Fruit fly (Drosophila melanogaster) whole organism, prepupa: ENCODE measurements around the gene CG14253.

Experiments used
- CG11762 ChIP-seq: fragments of 200-800 bp; sonication (Bioruptor generic); optimal IDR thresholded peaks from 3 replicates; lab custom pipeline; 2016; ENCODE audit warnings: missing biosample characterization, missing genetic modification characterization; ENCODE audit not compliant: insufficient read depth
- CG11902 ChIP-seq: fragments of 200-800 bp; sonication (Bioruptor generic); optimal IDR thresholded peaks from 3 replicates; lab custom pipeline; 2016; ENCODE audit warnings: missing biosample characterization, missing genetic modification characterization
- CG15336 ChIP-seq: fragments of 200-800 bp; sonication (Bioruptor generic); IDR thresholded peaks from 2 replicates; pipeline ENCODE4 v1.3.6; 2022; ENCODE audit warnings: missing biosample characterization, missing genetic modification characterization
- CG1621 ChIP-seq: fragments of 200-800 bp; sonication (Bioruptor generic); optimal IDR thresholded peaks from 3 replicates; lab custom pipeline; 2018; ENCODE audit warnings: missing biosample characterization, mild to moderate bottlenecking, missing genetic modification characterization
- CG3032 ChIP-seq: fragments of 200-800 bp; optimal IDR thresholded peaks from 2 replicates; lab custom pipeline; 2019; ENCODE audit warnings: missing biosample characterization, mild to moderate bottlenecking, missing genetic modification characterization, moderate library complexity
- CG31627 ChIP-seq: fragments of 200-800 bp; sonication (Bioruptor generic); optimal IDR thresholded peaks from 3 replicates; lab custom pipeline; 2016; ENCODE audit warnings: missing biosample characterization, missing genetic modification characterization
- CG34406 ChIP-seq: fragments of 200-800 bp; sonication (Bioruptor generic); optimal IDR thresholded peaks from 3 replicates; lab custom pipeline; 2016; ENCODE audit warnings: missing biosample characterization, missing genetic modification characterization
- CG3919 ChIP-seq: fragments of 200-800 bp; sonication (Bioruptor generic); optimal IDR thresholded peaks from 3 replicates; lab custom pipeline; 2016; ENCODE audit warnings: missing biosample characterization, missing genetic modification characterization
- CG4318 ChIP-seq: fragments of 200-800 bp; sonication (Bioruptor generic); optimal IDR thresholded peaks from 3 replicates; lab custom pipeline; 2017; ENCODE audit warnings: missing biosample characterization, mild to moderate bottlenecking, missing genetic modification characterization
- CG6163 ChIP-seq: fragments of 200-800 bp; sonication (Bioruptor generic); IDR thresholded peaks from 3 replicates; pipeline ENCODE4 v1.3.6; 2022; ENCODE audit warnings: missing biosample characterization, missing genetic modification characterization
- CG6792 ChIP-seq: fragments of 200-800 bp; sonication (Bioruptor generic); optimal IDR thresholded peaks from 3 replicates; lab custom pipeline; 2016; ENCODE audit warnings: missing biosample characterization, missing genetic modification characterization
- CG6808 ChIP-seq: fragments of 200-800 bp; sonication (Bioruptor generic); optimal IDR thresholded peaks from 3 replicates; lab custom pipeline; 2017; ENCODE audit warnings: missing biosample characterization, missing genetic modification characterization, mild to moderate bottlenecking, moderate library complexity, missing genetic modification reagents
- CG6854 ChIP-seq: fragments of 200-800 bp; sonication (Bioruptor generic); optimal IDR thresholded peaks from 2 replicates; lab custom pipeline; 2017; ENCODE audit warnings: missing biosample characterization, mild to moderate bottlenecking, missing genetic modification characterization
- CG7368 ChIP-seq: fragments of 200-800 bp; sonication (Bioruptor generic); optimal IDR thresholded peaks from 3 replicates; lab custom pipeline; 2016; ENCODE audit warnings: missing biosample characterization, missing genetic modification characterization
- Eip78C ChIP-seq: fragments of 200-800 bp; sonication (Bioruptor generic); peaks from one replicate; lab custom pipeline; 2016; ENCODE audit warnings: missing biosample characterization, missing genetic modification characterization
- Eip93F ChIP-seq: fragments of 200-800 bp; sonication (Bioruptor generic); optimal IDR thresholded peaks from 2 replicates; lab custom pipeline; 2016; ENCODE audit warnings: missing biosample characterization, mild to moderate bottlenecking, missing genetic modification characterization
- Ets96B ChIP-seq: fragments of 200-800 bp; optimal IDR thresholded peaks from 2 replicates; lab custom pipeline; 2019; ENCODE audit warnings: missing biosample characterization, mild to moderate bottlenecking, missing genetic modification characterization, moderate library complexity
- Hr39 ChIP-seq: fragments of 200-800 bp; sonication (Bioruptor generic); optimal IDR thresholded peaks from 2 replicates; lab custom pipeline; 2016; ENCODE audit warnings: missing biosample characterization, missing genetic modification characterization
- Lpt ChIP-seq: fragments of 200-800 bp; sonication (Bioruptor generic); optimal IDR thresholded peaks from 3 replicates; lab custom pipeline; 2016; ENCODE audit warnings: missing biosample characterization, missing genetic modification characterization
- Met ChIP-seq: fragments of 200-800 bp; sonication (Bioruptor generic); optimal IDR thresholded peaks from 3 replicates; lab custom pipeline; 2016; ENCODE audit warnings: missing biosample characterization, missing genetic modification characterization
- OdsH ChIP-seq: fragments of 200-800 bp; sonication (Bioruptor generic); optimal IDR thresholded peaks from 3 replicates; lab custom pipeline; 2016; ENCODE audit warnings: missing biosample characterization, missing genetic modification characterization
- Smox ChIP-seq: fragments of 200-800 bp; sonication (Bioruptor generic); optimal IDR thresholded peaks from 3 replicates; lab custom pipeline; 2016; ENCODE audit warnings: missing biosample characterization, missing genetic modification characterization
- Sox15 ChIP-seq: fragments of 200-800 bp; sonication (Bioruptor generic); optimal IDR thresholded peaks from 3 replicates; lab custom pipeline; 2016; ENCODE audit warnings: missing biosample characterization, missing genetic modification characterization
- acj6 ChIP-seq: fragments of 200-800 bp; sonication (Bioruptor generic); optimal IDR thresholded peaks from 3 replicates; lab custom pipeline; 2016; ENCODE audit warnings: missing biosample characterization, missing genetic modification characterization
- dsx ChIP-seq: fragments of 200-800 bp; optimal IDR thresholded peaks from 3 replicates; lab custom pipeline; 2019; ENCODE audit warnings: missing biosample characterization, mild to moderate bottlenecking, missing genetic modification characterization, moderate library complexity; ENCODE audit not compliant: poor library complexity, severe bottlenecking
- eg ChIP-seq: fragments of 200-800 bp; sonication (Bioruptor generic); IDR thresholded peaks from 3 replicates; pipeline ENCODE4 v1.3.6; 2022; ENCODE audit warnings: missing biosample characterization, missing genetic modification characterization
- fd85E ChIP-seq: fragments of 200-800 bp; sonication (Bioruptor generic); optimal IDR thresholded peaks from 3 replicates; lab custom pipeline; 2016; ENCODE audit warnings: missing biosample characterization, missing genetic modification characterization
- salr ChIP-seq, 2 experiments: fragments of 200-800 bp; sonication (Bioruptor generic); optimal IDR thresholded peaks; 3 replicates each; lab custom pipeline; 2016 to 2018; ENCODE audit warnings: missing biosample characterization in 2 of 2, missing genetic modification characterization in 2 of 2, mild to moderate bottlenecking in 1 of 2
- spab ChIP-seq: fragments of 200-800 bp; sonication (Bioruptor generic); optimal IDR thresholded peaks from 2 replicates; lab custom pipeline; 2017; ENCODE audit warnings: missing biosample characterization, mild to moderate bottlenecking, missing genetic modification characterization, missing genetic modification reagents
- svp ChIP-seq: fragments of 200-800 bp; sonication (Bioruptor generic); peaks from one replicate; lab custom pipeline; 2016; ENCODE audit warnings: missing biosample characterization, missing genetic modification characterization
- topi ChIP-seq: fragments of 200-800 bp; sonication (Bioruptor generic); optimal IDR thresholded peaks from 3 replicates; lab custom pipeline; 2016; ENCODE audit warnings: missing biosample characterization, missing genetic modification characterization
- vri ChIP-seq: fragments of 200-800 bp; sonication (Bioruptor generic); optimal IDR thresholded peaks from 3 replicates; lab custom pipeline; 2016; ENCODE audit warnings: missing biosample characterization, mild to moderate bottlenecking, missing genetic modification characterization

CG14253 gene

DNA sequence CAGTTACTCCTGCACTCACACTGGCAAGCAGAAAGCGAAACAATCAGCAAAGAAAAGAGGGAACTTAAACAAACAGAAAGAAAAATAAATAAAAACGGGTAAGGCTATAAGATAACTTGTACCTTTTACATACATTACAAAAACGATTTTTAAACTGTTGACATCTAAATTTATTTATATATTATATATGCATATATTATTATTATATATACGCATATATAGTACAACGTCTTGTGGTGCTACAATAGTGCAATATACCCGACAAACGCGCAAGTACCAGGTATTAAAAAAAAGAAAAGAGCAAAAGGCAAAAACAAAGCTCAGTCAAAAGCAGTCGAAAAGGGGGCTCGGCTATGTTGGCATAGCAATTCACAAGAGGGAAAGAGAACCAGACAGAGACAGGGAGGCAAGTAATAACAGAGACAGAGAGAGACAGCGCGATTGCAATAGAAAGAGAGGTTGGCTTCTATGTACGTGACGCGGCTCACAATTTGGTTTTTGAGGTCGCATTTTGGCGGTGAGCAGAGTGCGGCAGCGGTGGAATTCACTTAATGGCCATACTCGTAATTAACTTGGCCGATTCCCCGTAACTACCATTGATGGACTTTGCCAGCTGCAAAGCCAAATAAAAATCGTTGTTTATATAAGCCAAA lies 24.2 kb upstream of the CG14253 start (continued):
- TF ChIP-seq CG3919 (GFP tag; lab: Kevin White, UChicago) (peak; percentile 92), CG6163 (GFP tag; lab: Robert Waterston, UW) (peak; percentile 97), CG7368 (peak; percentile 91), spab (GFP tag; lab: Kevin White, UChicago) (peak; percentile 89), Smox (GFP tag; lab: Kevin White, UChicago) (peak; percentile 75), CG6808 (GFP tag; lab: Kevin White, UChicago) (peak; percentile 81), CG6792 (GFP tag; lab: Kevin White, UChicago) (peak; percentile 86), Ets96B (tag; lab: Kevin White, UChicago) (peak; percentile 97), CG15336 (peak; percentile 98), CG4318 (GFP tag; lab: Kevin White, UChicago) (peak; percentile 75), OdsH (GFP tag; lab: Kevin White, UChicago) (peak; percentile 89), CG34406 (peak; percentile 96), Sox15 (peak; percentile 82), eg (GFP tag; lab: Robert Waterston, UW) (peak; percentile 98), Eip93F (GFP tag; lab: Kevin White, UChicago) (peak; percentile 87), salr (GFP tag; optimal IDR thresholded peaks at IDR 0.05; lab: Kevin White, UChicago) (peak; percentile 68 to 89), CG3032 (tag; lab: Kevin White, UChicago) (peak; percentile 95), Eip78C (GFP tag; lab: Kevin White, UChicago) (peak; percentile 95), dsx (GFP tag; lab: Kevin White, UChicago) (peak; percentile 95), CG11902 (GFP tag; lab: Kevin White, UChicago) (peak; percentile 87), Hr39 (GFP tag; lab: Kevin White, UChicago) (peak; percentile 68), Met (peak; percentile 75), Lpt (GFP tag; lab: Kevin White, UChicago) (peak; percentile 91), vri (GFP tag; lab: Kevin White, UChicago) (peak; percentile 76), CG11762 (peak; percentile 78), fd85E (GFP tag; lab: Kevin White, UChicago) (peak; percentile 58), acj6 (GFP tag; lab: Kevin White, UChicago) (peak; percentile 89), CG6854 (GFP tag; lab: Kevin White, UChicago) (peak; percentile 87), CG1621 (tag; lab: Kevin White, UChicago) (peak; percentile 85)

DNA sequence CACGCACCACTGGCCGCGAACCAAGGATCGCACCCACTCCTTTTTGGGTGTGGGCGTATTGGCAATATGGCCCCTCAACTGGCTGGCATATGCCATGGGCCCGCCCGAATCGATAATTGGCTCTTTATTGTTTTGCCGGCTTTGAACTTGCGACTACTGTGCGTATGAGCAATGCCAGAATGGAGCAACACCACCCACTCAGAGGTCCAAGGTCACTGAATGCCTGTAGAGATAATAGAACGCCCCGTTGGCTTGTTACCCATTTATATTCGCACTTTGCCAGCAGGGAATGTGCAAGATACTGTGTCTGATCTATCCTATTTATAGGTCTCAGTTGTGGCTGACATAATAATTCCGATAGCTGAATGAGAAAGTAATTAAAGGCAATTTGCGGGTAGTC lies 22.8 kb upstream of the CG14253 start:
- TF ChIP-seq svp (GFP tag; lab: Kevin White, UChicago) = peak; percentile 55
- no peak for TF ChIP-seq CG31627

DNA sequence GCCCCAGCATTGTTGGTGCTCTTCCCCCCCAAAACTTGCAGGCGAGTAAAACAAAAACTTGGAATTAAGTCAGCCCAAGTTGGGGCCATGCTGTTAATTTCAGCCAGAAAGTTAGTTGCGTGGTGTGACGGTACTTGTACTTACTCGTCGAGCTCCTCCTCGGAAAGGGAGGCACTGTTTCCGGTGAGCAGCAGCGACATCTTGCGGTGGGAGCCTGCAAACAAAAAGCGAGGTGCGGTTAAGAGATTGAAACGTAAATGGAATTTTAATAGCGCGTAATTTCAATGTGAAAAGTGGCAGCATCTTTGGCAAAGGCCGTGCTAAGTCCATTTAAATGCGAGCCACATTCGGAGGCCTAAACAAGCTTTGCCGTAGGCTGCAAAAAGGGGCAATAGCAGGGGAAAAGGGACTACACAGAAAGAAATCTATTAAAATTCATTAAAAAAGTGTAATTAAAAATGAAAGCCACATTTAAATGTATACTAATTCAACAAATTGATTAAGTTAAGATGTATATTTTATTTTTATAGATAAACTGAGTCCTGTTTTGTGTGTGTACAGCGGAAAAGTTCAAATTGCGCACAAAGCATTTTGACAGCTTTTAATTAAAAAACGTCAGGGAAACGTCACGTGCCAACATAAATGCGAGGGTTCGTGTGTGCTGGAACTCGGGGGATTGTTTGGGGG lies 21.8 kb upstream of the CG14253 start:
- peak; percentile 21 for TF ChIP-seq Eip78C (GFP tag; lab: Kevin White, UChicago)
- TF ChIP-seq CG15336 = no peak
- TF ChIP-seq svp (GFP tag; lab: Kevin White, UChicago) = peak; percentile 10
- TF ChIP-seq, all 60 proteins: peak for 2

DNA sequence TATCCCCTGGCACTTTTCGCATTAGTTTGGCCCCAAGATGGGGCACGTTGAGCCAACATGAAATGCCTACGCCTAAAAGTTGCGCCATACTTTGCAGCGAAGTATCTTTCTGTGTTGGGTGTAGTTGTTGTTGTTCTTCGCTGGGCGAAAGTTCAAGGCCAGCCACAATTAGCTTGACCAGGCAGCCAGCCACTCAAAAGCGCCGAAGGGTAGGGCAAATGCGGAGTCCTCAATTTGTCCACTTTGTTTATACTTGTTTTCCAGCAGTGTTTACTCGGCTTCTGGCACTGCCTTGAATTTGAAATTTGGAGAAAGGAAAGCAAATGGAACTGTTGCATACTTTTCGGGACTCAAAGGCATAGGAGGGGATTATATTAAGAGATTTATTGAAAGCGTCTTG lies 21.2 kb upstream of the CG14253 start:
- TF ChIP-seq topi (GFP tag; lab: Kevin White, UChicago) = no peak
- TF ChIP-seq svp (GFP tag; lab: Kevin White, UChicago) = peak; percentile 77
- TF ChIP-seq, all 60 proteins: peak for 1
